Fruit fly (Drosophila melanogaster) whole organism, embryonic: ENCODE data around the gene Cyp308a1.

Source experiments
- CG10959 ChIP-seq: fragments of 200-800 bp; sonication (Bioruptor generic); IDR thresholded peaks from 2 replicates; pipeline ENCODE4 v1.3.6; 2022; ENCODE audit warnings: missing biosample characterization, missing genetic modification characterization
- CG11504 ChIP-seq: fragments of 200-800 bp; sonication (Bioruptor generic); optimal IDR thresholded peaks from 3 replicates; lab custom pipeline; 2019; ENCODE audit warnings: missing biosample characterization, mild to moderate bottlenecking, missing genetic modification characterization, moderate library complexity
- CG14014 ChIP-seq: fragments of 200-800 bp; sonication (Bioruptor generic); IDR thresholded peaks from 2 replicates; pipeline ENCODE4 v1.3.6; 2022; ENCODE audit warnings: missing biosample characterization, missing genetic modification characterization
- CG15011 ChIP-seq: fragments of 200-800 bp; sonication (Bioruptor generic); optimal IDR thresholded peaks from 3 replicates; lab custom pipeline; 2018; ENCODE audit warnings: missing biosample characterization, mild to moderate bottlenecking, missing genetic modification characterization
- CG15479 ChIP-seq: fragments of 200-800 bp; sonication (Bioruptor generic); optimal IDR thresholded peaks from 3 replicates; lab custom pipeline; 2019; ENCODE audit warnings: missing biosample characterization, mild to moderate bottlenecking, missing genetic modification characterization, moderate library complexity
- CG17328 ChIP-seq: fragments of 200-800 bp; sonication (Bioruptor generic); IDR thresholded peaks from 2 replicates; pipeline ENCODE4 v1.3.6; 2022; ENCODE audit warnings: missing biosample characterization, missing genetic modification characterization
- CG17361 ChIP-seq: fragments of 200-800 bp; sonication (Bioruptor generic); IDR thresholded peaks from 3 replicates; pipeline ENCODE4 v1.3.6; 2022; ENCODE audit warnings: missing biosample characterization, missing genetic modification characterization
- CG17612 ChIP-seq: fragments of 200-800 bp; sonication (Bioruptor generic); IDR thresholded peaks from 2 replicates; pipeline ENCODE4 v1.3.6; 2022; ENCODE audit warnings: missing biosample characterization, missing genetic modification characterization
- CG30020 ChIP-seq: fragments of 200-800 bp; optimal IDR thresholded peaks from 2 replicates; lab custom pipeline; 2019; ENCODE audit warnings: missing biosample characterization, mild to moderate bottlenecking, missing genetic modification characterization, moderate library complexity
- CG32772 ChIP-seq: fragments of 200-800 bp; sonication (Bioruptor generic); IDR thresholded peaks from 2 replicates; pipeline ENCODE4 v1.3.6; 2022; ENCODE audit warnings: missing biosample characterization, missing genetic modification characterization
- CrebB ChIP-seq: fragments of 200-800 bp; sonication (Bioruptor generic); optimal IDR thresholded peaks from 3 replicates; lab custom pipeline; 2018; ENCODE audit warnings: missing biosample characterization, mild to moderate bottlenecking, missing genetic modification characterization
- Deaf1 ChIP-seq: fragments of 200-800 bp; optimal IDR thresholded peaks from 3 replicates; lab custom pipeline; 2019; ENCODE audit warnings: missing biosample characterization, mild to moderate bottlenecking, missing genetic modification characterization, moderate library complexity
- E2f1 ChIP-seq: fragments of 200-800 bp; sonication (Bioruptor generic); IDR thresholded peaks from 2 replicates; pipeline ENCODE4 v1.3.6; 2022; ENCODE audit warnings: missing biosample characterization, missing genetic modification characterization
- MESR4 ChIP-seq: fragments of 200-800 bp; sonication (Bioruptor generic); optimal IDR thresholded peaks from 2 replicates; lab custom pipeline; 2018; ENCODE audit warnings: missing biosample characterization, mild to moderate bottlenecking, missing genetic modification characterization, moderate library complexity
- Taf1 ChIP-seq: fragments of 200-800 bp; sonication (Bioruptor generic); IDR thresholded peaks from 2 replicates; pipeline ENCODE4 v1.3.6; 2022; ENCODE audit warnings: missing biosample characterization, missing genetic modification characterization
- her ChIP-seq: fragments of 200-800 bp; sonication (Bioruptor generic); optimal IDR thresholded peaks from 2 replicates; lab custom pipeline; 2016; ENCODE audit warnings: missing biosample characterization, missing genetic modification characterization
- insv ChIP-seq, 2 experiments: fragments of 200-800 bp; sonication (Bioruptor generic); optimal IDR thresholded peaks; 3 replicates each; lab custom pipeline; 2016 to 2018; ENCODE audit warnings: missing biosample characterization in 2 of 2, missing genetic modification characterization in 2 of 2
- lab ChIP-seq: fragments of 200-800 bp; sonication (Bioruptor generic); optimal IDR thresholded peaks from 3 replicates; lab custom pipeline; 2017; ENCODE audit warnings: missing biosample characterization, missing genetic modification characterization, mild to moderate bottlenecking, moderate library complexity, missing genetic modification reagents
- maf-S ChIP-seq: fragments of 200-800 bp; sonication (Bioruptor generic); optimal IDR thresholded peaks from 2 replicates; lab custom pipeline; 2016; ENCODE audit warnings: missing biosample characterization, missing genetic modification characterization
- nau ChIP-seq: fragments of 200-800 bp; sonication (Bioruptor generic); optimal IDR thresholded peaks from 3 replicates; lab custom pipeline; 2017; ENCODE audit warnings: missing biosample characterization, mild to moderate bottlenecking, missing genetic modification characterization, missing genetic modification reagents
- rib ChIP-seq: fragments of 200-800 bp; sonication (Bioruptor generic); IDR thresholded peaks from 2 replicates; pipeline ENCODE4 v1.3.6; 2022; ENCODE audit warnings: missing biosample characterization, missing genetic modification characterization
- ro ChIP-seq: fragments of 200-800 bp; sonication (Bioruptor generic); IDR thresholded peaks from 2 replicates; pipeline ENCODE4 v1.3.6; 2022; ENCODE audit warnings: missing biosample characterization, missing genetic modification characterization
- scrt ChIP-seq: fragments of 200-800 bp; sonication (Bioruptor generic); optimal IDR thresholded peaks from 2 replicates; lab custom pipeline; 2018; ENCODE audit warnings: missing biosample characterization, mild to moderate bottlenecking, missing genetic modification characterization, moderate library complexity
- sr ChIP-seq: fragments of 200-800 bp; sonication (Bioruptor generic); IDR thresholded peaks from 3 replicates; pipeline ENCODE4 v1.3.6; 2022; ENCODE audit warnings: missing biosample characterization, missing genetic modification characterization
- wor ChIP-seq: fragments of 200-800 bp; sonication (Bioruptor generic); IDR thresholded peaks from 2 replicates; pipeline ENCODE4 v1.3.6; 2022; ENCODE audit warnings: missing biosample characterization, missing genetic modification characterization

The Cyp308a1 gene

dm6 chrX:18726270-18726669, 16.6 kb downstream of the Cyp308a1 start, which contains the start of gene CCKLR-17D1:
TSS of gene CCKLR-17D1 (minus strand) at chrX:18726572.
- TF ChIP-seq scrt (peak; percentile 26), CG17612 (GFP tag; lab: Robert Waterston, UW) (no peak), nau (GFP tag; lab: Kevin White, UChicago) (no peak), rib (GFP tag; lab: Robert Waterston, UW) (no peak), sr (GFP tag; lab: Robert Waterston, UW) (no peak), her (GFP tag; lab: Kevin White, UChicago) (no peak), CG11504 (tag; lab: Kevin White, UChicago) (peak; percentile 94), Deaf1 (peak; percentile 73), insv (GFP tag; optimal IDR thresholded peaks at IDR 0.05; lab: Kevin White, UChicago) (no peak), CG15011 (no peak), CG10959 (no peak), CG14014 (no peak)
- TF ChIP-seq, all 482 proteins: peak for 3

dm6 chrX:18739795-18740194, 30.1 kb downstream of the Cyp308a1 start, which contains the start of gene CG6873:
TSS of gene CG6873 (minus strand) at chrX:18739895.
- TF ChIP-seq wor (GFP tag; lab: Robert Waterston, UW): no peak
- TF ChIP-seq CG17328: no peak
- no peak for TF ChIP-seq maf-S (GFP tag; lab: Kevin White, UChicago)
- no peak for TF ChIP-seq lab (GFP tag; lab: Kevin White, UChicago)
- TF ChIP-seq CG30020 (tag; lab: Kevin White, UChicago): no peak
- no peak for TF ChIP-seq CrebB (tag; lab: Kevin White, UChicago)
- no peak for TF ChIP-seq MESR4
- no peak for TF ChIP-seq CG32772
- no peak for TF ChIP-seq CG15479 (GFP tag; lab: Kevin White, UChicago)
- no peak for TF ChIP-seq E2f1 (GFP tag; lab: Robert Waterston, UW)
- TF ChIP-seq, all 482 proteins: peak for 0

dm6 chrX:18748206-18748605, 38.5 kb downstream of the Cyp308a1 start, which contains the start of gene CG12609:
TSS of gene CG12609 (minus strand) at chrX:18748306.
- TF ChIP-seq CG17361 (GFP tag; lab: Robert Waterston, UW): no peak
- TF ChIP-seq Taf1: no peak
- TF ChIP-seq ro (GFP tag; lab: Robert Waterston, UW): no peak
